Worm (Caenorhabditis elegans) whole organism, L2 larva: Measurements from ENCODE around the gene hrpu-2.
A peak's percentile ranks its signal among the peaks of the same experiment; 100 is the strongest.

Experiments
- C34F6.9 ChIP-seq: fragments of 150-350 bp; optimal IDR thresholded peaks from 2 replicates; lab custom pipeline; 2014; ENCODE audit warnings: missing biosample characterization, missing genetic modification characterization
- F13H6.1 ChIP-seq: sonication (generic microtip); optimal IDR thresholded peaks from 2 replicates; lab custom pipeline; 2016; ENCODE audit warnings: missing genetic modification characterization, missing compliant biosample characterization
- R02D3.7 ChIP-seq: fragments of 150-350 bp; optimal IDR thresholded peaks from 2 replicates; lab custom pipeline; 2014; ENCODE audit warnings: missing biosample characterization, missing genetic modification characterization
- aly-2 ChIP-seq: fragments of 150-350 bp; optimal IDR thresholded peaks from 2 replicates; lab custom pipeline; 2014; ENCODE audit warnings: missing biosample characterization, missing genetic modification characterization
- ama-1 ChIP-seq: fragments of 150-350 bp; optimal IDR thresholded peaks from 2 replicates; lab custom pipeline; 2018; ENCODE audit warnings: inconsistent platforms
- blmp-1 ChIP-seq: sonication (generic microtip); optimal IDR thresholded peaks from 2 replicates; lab custom pipeline; 2017; ENCODE audit warnings: missing genetic modification characterization, mild to moderate bottlenecking, missing compliant biosample characterization, antibody characterized with exemption, moderate library complexity; ENCODE audit not compliant: insufficient read depth
- ceh-16 ChIP-seq: fragments of 150-350 bp; optimal IDR thresholded peaks from 2 replicates; lab custom pipeline; 2014; ENCODE audit warnings: missing biosample characterization, missing genetic modification characterization
- crh-2 ChIP-seq: sonication (generic microtip); optimal IDR thresholded peaks from 2 replicates; lab custom pipeline; 2017; ENCODE audit warnings: missing biosample characterization, missing genetic modification characterization
- dmd-4 ChIP-seq: sonication (generic microtip); optimal IDR thresholded peaks from 2 replicates; lab custom pipeline; 2017; ENCODE audit warnings: missing biosample characterization, missing genetic modification characterization
- egl-27 ChIP-seq: sonication (generic microtip); optimal IDR thresholded peaks from 3 replicates; lab custom pipeline; 2017; ENCODE audit warnings: missing biosample characterization, missing genetic modification reagents, missing genetic modification characterization
- elt-1 ChIP-seq: fragments of 150-350 bp; optimal IDR thresholded peaks from 2 replicates; lab custom pipeline; 2014; ENCODE audit warnings: missing biosample characterization, missing genetic modification characterization
- gmeb-1 ChIP-seq: fragments of 150-350 bp; optimal IDR thresholded peaks from 2 replicates; lab custom pipeline; 2014; ENCODE audit warnings: missing biosample characterization, missing genetic modification characterization
- lin-11 ChIP-seq: fragments of 150-350 bp; sonication (generic microtip); optimal IDR thresholded peaks from 2 replicates; lab custom pipeline; 2014; ENCODE audit warnings: missing biosample characterization, missing genetic modification characterization, inconsistent platforms, mixed read lengths
- lin-39 ChIP-seq: fragments of 150-350 bp; optimal IDR thresholded peaks from 2 replicates; lab custom pipeline; 2014; ENCODE audit warnings: missing biosample characterization, missing genetic modification reagents, missing genetic modification characterization
- lsy-2 ChIP-seq, 2 experiments: fragments of 150-350 bp in 1 of 2; sonication (generic microtip) in 1 of 2; optimal IDR thresholded peaks; 2 replicates each; lab custom pipeline; 2014 to 2017; ENCODE audit warnings: missing biosample characterization in 2 of 2, missing genetic modification characterization in 2 of 2
- mbf-1 ChIP-seq: sonication (generic microtip); optimal IDR thresholded peaks from 2 replicates; lab custom pipeline; 2017; ENCODE audit warnings: missing biosample characterization, missing genetic modification characterization
- mdl-1 ChIP-seq, 2 experiments: fragments of 150-350 bp in 1 of 2; sonication (generic microtip) in 1 of 2; optimal IDR thresholded peaks; 2 replicates each; lab custom pipeline; 2017; ENCODE audit warnings: missing biosample characterization in 2 of 2, missing genetic modification characterization in 2 of 2
- nhr-129 ChIP-seq: fragments of 150-350 bp; optimal IDR thresholded peaks from 2 replicates; lab custom pipeline; 2014; ENCODE audit warnings: missing biosample characterization, missing genetic modification characterization
- nhr-21 ChIP-seq: fragments of 150-350 bp; optimal IDR thresholded peaks from 2 replicates; lab custom pipeline; 2014; ENCODE audit warnings: missing biosample characterization, missing genetic modification characterization
- nhr-23 ChIP-seq: fragments of 150-350 bp; optimal IDR thresholded peaks from 2 replicates; lab custom pipeline; 2014; ENCODE audit warnings: missing biosample characterization, missing genetic modification reagents, missing genetic modification characterization
- nhr-237 ChIP-seq: fragments of 150-350 bp; optimal IDR thresholded peaks from 2 replicates; lab custom pipeline; 2014; ENCODE audit warnings: missing biosample characterization, missing genetic modification characterization
- nhr-25 ChIP-seq: fragments of 150-350 bp; sonication (generic microtip); optimal IDR thresholded peaks from 3 replicates; lab custom pipeline; 2014; ENCODE audit warnings: missing biosample characterization, missing genetic modification characterization
- nhr-6 ChIP-seq: fragments of 150-350 bp; optimal IDR thresholded peaks from 2 replicates; lab custom pipeline; 2014; ENCODE audit warnings: missing biosample characterization, missing genetic modification characterization
- nhr-77 ChIP-seq: fragments of 150-350 bp; optimal IDR thresholded peaks from 2 replicates; lab custom pipeline; 2014; ENCODE audit warnings: missing biosample characterization, missing genetic modification characterization
- sem-4 ChIP-seq: fragments of 150-350 bp; optimal IDR thresholded peaks from 2 replicates; lab custom pipeline; 2014; ENCODE audit warnings: missing biosample characterization, missing genetic modification reagents, missing genetic modification characterization
- skn-1 ChIP-seq: sonication (generic microtip); optimal IDR thresholded peaks from 2 replicates; lab custom pipeline; 2017; ENCODE audit warnings: missing biosample characterization, missing genetic modification characterization
- sma-3 ChIP-seq: sonication (generic microtip); optimal IDR thresholded peaks from 2 replicates; lab custom pipeline; 2016; ENCODE audit warnings: missing genetic modification reagents, missing genetic modification characterization, missing compliant biosample characterization
- sma-9 ChIP-seq, 2 experiments: fragments of 150-350 bp in 1 of 2; sonication (generic microtip) in 1 of 2; optimal IDR thresholded peaks; 2 replicates each; lab custom pipeline; 2014 to 2016; ENCODE audit warnings: missing genetic modification characterization in 2 of 2, mild to moderate bottlenecking in 1 of 2, missing biosample characterization in 1 of 2, missing compliant biosample characterization in 1 of 2, missing genetic modification reagents in 1 of 2, moderate library complexity in 1 of 2
- snpc-4 ChIP-seq: fragments of 150-350 bp; optimal IDR thresholded peaks from 2 replicates; lab custom pipeline; 2014; ENCODE audit warnings: missing biosample characterization, missing genetic modification characterization
- unc-55 ChIP-seq: fragments of 150-350 bp; sonication (generic microtip); optimal IDR thresholded peaks from 3 replicates; lab custom pipeline; 2014; ENCODE audit warnings: missing biosample characterization, missing genetic modification reagents, missing genetic modification characterization
- unc-62 ChIP-seq: fragments of 150-350 bp; optimal IDR thresholded peaks from 2 replicates; lab custom pipeline; 2014; ENCODE audit warnings: missing biosample characterization, missing genetic modification reagents, missing genetic modification characterization
- zag-1 ChIP-seq: fragments of 150-350 bp; optimal IDR thresholded peaks from 2 replicates; lab custom pipeline; 2014; ENCODE audit warnings: missing biosample characterization, missing genetic modification characterization
- ztf-1 ChIP-seq: fragments of 200-800 bp; sonication (Bioruptor generic); conservative IDR thresholded peaks from 2 replicates; pipeline ENCODE4 v1.3.6; 2022; ENCODE audit warnings: missing genetic modification characterization, missing compliant biosample characterization
- ztf-11 ChIP-seq: sonication (generic microtip); optimal IDR thresholded peaks from 2 replicates; lab custom pipeline; 2017; ENCODE audit warnings: missing biosample characterization, missing genetic modification characterization
- ztf-4 ChIP-seq: fragments of 150-350 bp; optimal IDR thresholded peaks from 2 replicates; lab custom pipeline; 2014; ENCODE audit warnings: missing biosample characterization, missing genetic modification characterization

hrpu-2 gene

DNA sequence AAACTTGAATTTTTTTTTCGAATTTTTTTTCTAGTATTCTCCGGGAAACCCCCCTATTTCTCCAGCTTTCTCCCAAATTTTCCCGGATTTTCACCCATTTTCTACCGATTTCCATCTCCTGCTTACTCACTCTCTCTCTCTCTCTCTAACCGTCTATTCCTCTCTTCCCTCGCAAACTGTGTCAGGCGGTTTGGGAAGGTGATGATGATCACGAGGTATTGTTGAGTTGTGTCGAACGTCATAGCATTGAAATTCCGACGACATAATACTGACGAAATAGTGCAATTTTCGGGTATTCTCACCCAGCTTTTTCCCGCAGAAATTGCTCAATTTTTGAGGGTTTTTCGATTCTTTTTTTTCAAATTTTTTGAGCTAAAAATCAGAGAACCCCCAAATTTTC is 42.5 kb downstream of the hrpu-2 start:
- TF ChIP-seq ama-1 (lab: Kevin White, UChicago): peak; percentile 85
- no peak for TF ChIP-seq aly-2 (tag; lab: Kevin White, UChicago)
- no peak for TF ChIP-seq R02D3.7
- TF ChIP-seq nhr-237 (tag; lab: Kevin White, UChicago): no peak
- TF ChIP-seq sma-3: peak; percentile 61
- TF ChIP-seq unc-62 (GFP tag; lab: Kevin White, UChicago): no peak
- peak; percentile 25 for TF ChIP-seq nhr-25 (tag; lab: Kevin White, UChicago)
- TF ChIP-seq nhr-23 (tag; lab: Kevin White, UChicago): no peak
- TF ChIP-seq gmeb-1: peak; percentile 70
- TF ChIP-seq nhr-6: peak; percentile 12
- TF ChIP-seq lin-39 (tag; lab: Kevin White, UChicago): no peak
- no peak for TF ChIP-seq ceh-16 (tag; lab: Kevin White, UChicago)
- peak; percentile 63 for TF ChIP-seq crh-2
- no peak for TF ChIP-seq mbf-1 (tag; lab: Kevin White, UChicago)
- TF ChIP-seq C34F6.9 (tag; lab: Kevin White, UChicago): peak; percentile 58
- TF ChIP-seq nhr-21 (tag; lab: Kevin White, UChicago): peak; percentile 17
- TF ChIP-seq sem-4 (tag; lab: Kevin White, UChicago): peak; percentile 29
- TF ChIP-seq elt-1 (tag; lab: Kevin White, UChicago): no peak
- no peak for TF ChIP-seq blmp-1 (tag; lab: Kevin White, UChicago)
- no peak for TF ChIP-seq dmd-4
- peak; percentile 85 for TF ChIP-seq sma-9 (GFP tag; optimal IDR thresholded peaks at IDR 0.05; lab: Kevin White, UChicago)
- TF ChIP-seq sma-9 (tag; optimal IDR thresholded peaks at IDR 0.05; lab: Kevin White, UChicago): no peak
- peak in 1 of 2 experiments; percentile 40 for TF ChIP-seq lsy-2 (tag; optimal IDR thresholded peaks at IDR 0.05; lab: Kevin White, UChicago)
- TF ChIP-seq egl-27: no peak
- TF ChIP-seq nhr-129 (tag; lab: Kevin White, UChicago): peak; percentile 87
- TF ChIP-seq ztf-4 (tag; lab: Kevin White, UChicago): peak; percentile 36
- TF ChIP-seq, all 48 proteins: peak for 13

DNA sequence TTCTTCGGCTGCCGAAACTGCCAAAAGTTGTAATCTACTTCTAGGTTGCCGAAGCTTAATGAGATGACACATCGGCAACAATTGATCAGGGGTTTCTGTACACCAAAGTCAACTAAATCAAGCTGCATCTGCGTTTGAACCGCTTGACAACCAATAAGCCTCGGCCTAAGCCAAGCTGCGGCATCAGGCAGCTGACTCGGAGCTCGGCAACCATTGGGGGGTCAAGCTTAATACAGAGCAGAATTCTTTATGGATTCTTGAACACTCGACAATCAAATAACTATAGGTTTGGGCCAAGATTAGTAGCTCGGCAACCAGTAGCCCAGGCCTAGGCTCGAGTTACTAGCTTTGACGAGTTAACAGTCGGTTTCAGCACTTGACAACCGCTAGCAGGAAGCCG is 43.2 kb downstream of the hrpu-2 start:
- no peak for TF ChIP-seq R02D3.7
- TF ChIP-seq sma-9 (GFP tag; optimal IDR thresholded peaks at IDR 0.05; lab: Kevin White, UChicago): no peak
- no peak for TF ChIP-seq sma-9 (tag; optimal IDR thresholded peaks at IDR 0.05; lab: Kevin White, UChicago)
- TF ChIP-seq snpc-4 (tag; lab: Kevin White, UChicago): no peak
- TF ChIP-seq mdl-1 (tag; optimal IDR thresholded peaks at IDR 0.05; lab: Kevin White, UChicago): no peak
- no peak for TF ChIP-seq ztf-11
- TF ChIP-seq zag-1: no peak
- no peak for TF ChIP-seq nhr-77 (tag; lab: Kevin White, UChicago)
- no peak for TF ChIP-seq gmeb-1
- no peak for TF ChIP-seq unc-55 (GFP tag; lab: Kevin White, UChicago)
- TF ChIP-seq ztf-1 (GFP tag; lab: Robert Waterston, UW): no peak
- TF ChIP-seq ceh-16 (tag; lab: Kevin White, UChicago): no peak
- no peak for TF ChIP-seq nhr-129 (tag; lab: Kevin White, UChicago)

DNA sequence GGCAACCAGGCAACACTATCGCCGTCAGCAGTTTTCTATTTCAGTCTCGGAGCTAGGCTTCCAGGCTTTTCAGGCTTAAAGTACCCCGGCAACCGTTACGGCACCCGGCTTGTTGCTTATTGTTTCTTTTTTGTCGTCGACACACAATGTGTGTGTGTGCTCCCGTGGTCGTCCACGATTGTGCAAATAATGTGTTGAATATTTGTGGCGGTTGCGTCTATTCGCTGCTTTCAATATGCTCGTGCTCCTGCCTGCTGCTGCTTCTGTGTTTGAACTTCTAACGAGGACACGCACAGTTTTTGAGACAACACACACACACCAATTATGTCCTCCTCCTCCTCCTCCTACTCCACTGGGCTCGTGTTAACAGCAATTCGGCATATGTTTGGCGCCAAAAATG is 43.7 kb downstream of the hrpu-2 start:
- TF ChIP-seq nhr-129 (tag; lab: Kevin White, UChicago) (peak; percentile 37), R02D3.7 (no peak), ceh-16 (tag; lab: Kevin White, UChicago) (no peak), sma-9 (GFP tag; optimal IDR thresholded peaks at IDR 0.05; lab: Kevin White, UChicago) (no peak), sma-9 (tag; optimal IDR thresholded peaks at IDR 0.05; lab: Kevin White, UChicago) (no peak), ama-1 (lab: Kevin White, UChicago) (peak; percentile 4), lin-11 (tag; lab: Kevin White, UChicago) (no peak), skn-1 (no peak)

DNA sequence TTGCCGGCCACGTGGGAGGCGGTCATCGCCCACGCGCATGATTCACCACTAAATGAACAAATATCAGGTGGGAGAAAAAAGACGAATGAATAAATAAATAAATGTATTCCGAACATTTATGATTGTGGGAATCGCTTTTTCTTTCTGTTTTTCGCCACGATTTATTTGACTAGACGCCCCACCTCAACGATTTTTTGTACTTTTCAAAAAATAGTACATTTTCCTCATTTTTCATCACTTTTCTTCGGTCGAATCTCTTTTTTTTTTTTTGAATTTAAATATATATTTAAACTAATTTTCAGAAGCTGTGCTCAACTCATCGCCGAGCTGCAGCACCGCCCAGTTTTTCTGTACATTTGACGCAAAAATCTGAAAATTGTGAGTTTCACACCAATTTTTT is 44.8 kb downstream of the hrpu-2 start, which contains the start of gene fnip-2:
TSS of gene fnip-2 (plus strand) at position 301 of the 400 bp plus-strand sequence.
- TF ChIP-seq F13H6.1 (tag; lab: Kevin White, UChicago) (no peak), aly-2 (tag; lab: Kevin White, UChicago) (no peak), nhr-21 (tag; lab: Kevin White, UChicago) (no peak), ztf-11 (no peak), skn-1 (no peak)
